Worm (Caenorhabditis elegans) whole organism, L1 larva: ENCODE results near the gene R05D3.12.

ENCODE experiments used
- C16A3.4 ChIP-seq: fragments of 150-350 bp; optimal IDR thresholded peaks from 2 replicates; lab custom pipeline; 2014; ENCODE audit warnings: missing biosample characterization, missing genetic modification characterization
- C34B4.2 ChIP-seq: sonication (generic microtip); optimal IDR thresholded peaks from 2 replicates; lab custom pipeline; 2017; ENCODE audit warnings: mild to moderate bottlenecking, missing genetic modification characterization, missing compliant biosample characterization
- Y116A8C.19 ChIP-seq: sonication (generic microtip); optimal IDR thresholded peaks from 2 replicates; lab custom pipeline; 2016; ENCODE audit warnings: missing compliant biosample characterization, missing genetic modification characterization, borderline replicate concordance
- alr-1 ChIP-seq: fragments of 200-800 bp; sonication (Bioruptor generic); optimal IDR thresholded peaks from 2 replicates; lab custom pipeline; 2018; ENCODE audit warnings: borderline replicate concordance, mild to moderate bottlenecking, missing genetic modification characterization, missing compliant biosample characterization
- aly-2 ChIP-seq: fragments of 150-350 bp; optimal IDR thresholded peaks from 2 replicates; lab custom pipeline; 2014; ENCODE audit warnings: missing biosample characterization, missing genetic modification characterization
- ama-1 ChIP-seq: fragments of 150-350 bp; optimal IDR thresholded peaks from 2 replicates; lab custom pipeline; 2014
- ceh-63 ChIP-seq: fragments of 200-800 bp; sonication (Bioruptor generic); optimal IDR thresholded peaks from 2 replicates; lab custom pipeline; 2018; ENCODE audit warnings: mild to moderate bottlenecking, missing genetic modification characterization, missing compliant biosample characterization
- ceh-8 ChIP-seq: fragments of 200-800 bp; sonication (Bioruptor generic); optimal IDR thresholded peaks from 2 replicates; lab custom pipeline; 2018; ENCODE audit warnings: mild to moderate bottlenecking, missing genetic modification characterization, moderate library complexity, missing compliant biosample characterization
- ceh-82 ChIP-seq, 3 experiments: fragments of 150-350 bp in 1 of 3; sonication (generic microtip) in 2 of 3; optimal IDR thresholded peaks; 2 replicates each; lab custom pipeline; 2014 to 2017; ENCODE audit warnings: missing biosample characterization in 3 of 3, missing genetic modification characterization in 3 of 3
- ceh-90 ChIP-seq: sonication (generic microtip); optimal IDR thresholded peaks from 2 replicates; lab custom pipeline; 2016; ENCODE audit warnings: missing genetic modification characterization, missing compliant biosample characterization
- ces-1 ChIP-seq: fragments of 150-350 bp; optimal IDR thresholded peaks from 2 replicates; lab custom pipeline; 2014; ENCODE audit warnings: missing biosample characterization, missing genetic modification reagents, missing genetic modification characterization
- efl-1 ChIP-seq, 4 experiments: fragments of 150-350 bp; optimal IDR thresholded peaks in 3 of 4; peaks in 1 of 4; 1 replicate in 1 of 4; 2 replicates in 3 of 4; lab custom pipeline; 2014; ENCODE audit warnings: missing biosample characterization in 2 of 4, missing genetic modification characterization in 2 of 4, missing genetic modification reagents in 2 of 4
- egl-27 ChIP-seq, 2 experiments: fragments of 150-350 bp in 1 of 2; sonication (generic microtip); optimal IDR thresholded peaks; 3 replicates each; lab custom pipeline; 2017 to 2018; ENCODE audit warnings: missing biosample characterization in 2 of 2, missing genetic modification characterization in 2 of 2, missing genetic modification reagents in 2 of 2
- elt-2 ChIP-seq: sonication (generic microtip); optimal IDR thresholded peaks from 2 replicates; lab custom pipeline; 2016; ENCODE audit warnings: missing genetic modification characterization, mild to moderate bottlenecking, inconsistent platforms, missing compliant biosample characterization, missing genetic modification reagents
- elt-3 ChIP-seq, 6 experiments: fragments of 150-350 bp in 1 of 6; sonication (generic microtip); optimal IDR thresholded peaks; 2 replicates each; lab custom pipeline; 2017 to 2018; ENCODE audit warnings: missing biosample characterization in 6 of 6, missing genetic modification characterization in 6 of 6, inconsistent platforms in 1 of 6
- ets-5 ChIP-seq: fragments of 200-800 bp; sonication (Bioruptor generic); IDR thresholded peaks from 2 replicates; pipeline ENCODE4 v1.3.6; 2022; ENCODE audit warnings: missing genetic modification characterization, missing compliant biosample characterization
- fkh-10 ChIP-seq: sonication (generic microtip); optimal IDR thresholded peaks from 2 replicates; lab custom pipeline; 2017; ENCODE audit warnings: missing biosample characterization, missing genetic modification reagents, missing genetic modification characterization
- fos-1 ChIP-seq: fragments of 150-350 bp; optimal IDR thresholded peaks from 2 replicates; lab custom pipeline; 2014; ENCODE audit warnings: missing biosample characterization, missing genetic modification characterization
- hlh-17 ChIP-seq: fragments of 200-800 bp; sonication (Bioruptor generic); optimal IDR thresholded peaks from 2 replicates; lab custom pipeline; 2018; ENCODE audit warnings: missing genetic modification characterization, mild to moderate bottlenecking, missing compliant biosample characterization, moderate library complexity, borderline replicate concordance
- hlh-4 ChIP-seq: sonication (generic microtip); optimal IDR thresholded peaks from 2 replicates; lab custom pipeline; 2016; ENCODE audit warnings: mild to moderate bottlenecking, missing genetic modification characterization, missing compliant biosample characterization
- irx-1 ChIP-seq: sonication (generic microtip); optimal IDR thresholded peaks from 2 replicates; lab custom pipeline; 2016; ENCODE audit warnings: missing genetic modification characterization, missing compliant biosample characterization
- isw-1 ChIP-seq: fragments of 200-800 bp; sonication (Bioruptor generic); IDR thresholded peaks from 2 replicates; pipeline ENCODE4 v1.3.6; 2022; ENCODE audit warnings: missing genetic modification characterization, missing compliant biosample characterization
- jun-1 ChIP-seq: fragments of 150-350 bp; optimal IDR thresholded peaks from 2 replicates; lab custom pipeline; 2014; ENCODE audit warnings: missing biosample characterization, missing genetic modification reagents, missing genetic modification characterization
- lin-13 ChIP-seq: fragments of 150-350 bp; optimal IDR thresholded peaks from 2 replicates; lab custom pipeline; 2014; ENCODE audit warnings: missing biosample characterization, missing genetic modification reagents, missing genetic modification characterization
- lin-14 ChIP-seq: fragments of 200-800 bp; sonication (Bioruptor generic); optimal IDR thresholded peaks from 2 replicates; lab custom pipeline; 2018; ENCODE audit warnings: mild to moderate bottlenecking, missing genetic modification characterization, moderate library complexity, missing compliant biosample characterization
- lin-35 ChIP-seq, 2 experiments: fragments of 150-350 bp; optimal IDR thresholded peaks; 2 replicates each; lab custom pipeline; 2014; ENCODE audit warnings: missing biosample characterization in 2 of 2, missing genetic modification characterization in 2 of 2, missing genetic modification reagents in 2 of 2
- lin-39 ChIP-seq: fragments of 150-350 bp; optimal IDR thresholded peaks from 2 replicates; lab custom pipeline; 2014; ENCODE audit warnings: missing biosample characterization, missing genetic modification reagents, missing genetic modification characterization
- lir-3 ChIP-seq: sonication (generic microtip); optimal IDR thresholded peaks from 2 replicates; lab custom pipeline; 2016; ENCODE audit warnings: mild to moderate bottlenecking, missing genetic modification characterization, moderate library complexity, missing compliant biosample characterization; ENCODE audit not compliant: poor library complexity
- lsy-2 ChIP-seq, 2 experiments: fragments of 150-350 bp; optimal IDR thresholded peaks; 2 replicates each; lab custom pipeline; 2014; ENCODE audit warnings: missing biosample characterization in 2 of 2, missing genetic modification characterization in 2 of 2
- nhr-12 ChIP-seq: sonication (generic microtip); optimal IDR thresholded peaks from 2 replicates; lab custom pipeline; 2017; ENCODE audit warnings: missing biosample characterization, missing genetic modification characterization
- nhr-19 ChIP-seq: fragments of 200-800 bp; sonication (Bioruptor generic); conservative IDR thresholded peaks from 2 replicates; pipeline ENCODE4 v1.3.6; 2022; ENCODE audit warnings: missing genetic modification characterization, missing compliant biosample characterization
- nhr-237 ChIP-seq: fragments of 150-350 bp; optimal IDR thresholded peaks from 2 replicates; lab custom pipeline; 2014; ENCODE audit warnings: missing biosample characterization, missing genetic modification characterization
- nhr-28 ChIP-seq: fragments of 150-350 bp; optimal IDR thresholded peaks from 2 replicates; lab custom pipeline; 2014; ENCODE audit warnings: missing biosample characterization, missing genetic modification characterization
- nhr-47 ChIP-seq: sonication (generic microtip); optimal IDR thresholded peaks from 2 replicates; lab custom pipeline; 2016; ENCODE audit warnings: mild to moderate bottlenecking, missing genetic modification characterization, moderate library complexity, missing compliant biosample characterization
- nhr-77 ChIP-seq: fragments of 150-350 bp; optimal IDR thresholded peaks from 2 replicates; lab custom pipeline; 2014; ENCODE audit warnings: missing biosample characterization, missing genetic modification characterization
- nhr-85 ChIP-seq: sonication (generic microtip); peaks from one replicate; lab custom pipeline; 2016; ENCODE audit warnings: missing genetic modification characterization, inconsistent platforms, missing compliant biosample characterization
- nhr-90 ChIP-seq: sonication (generic microtip); optimal IDR thresholded peaks from 2 replicates; lab custom pipeline; 2016; ENCODE audit warnings: mild to moderate bottlenecking, missing genetic modification characterization, missing compliant biosample characterization; ENCODE audit not compliant: poor library complexity
- pag-3 ChIP-seq: sonication (generic microtip); optimal IDR thresholded peaks from 2 replicates; lab custom pipeline; 2017; ENCODE audit warnings: missing genetic modification characterization, mild to moderate bottlenecking, missing compliant biosample characterization, antibody characterized with exemption, borderline replicate concordance; ENCODE audit not compliant: insufficient read depth
- pax-3 ChIP-seq: fragments of 200-800 bp; sonication (Bioruptor generic); optimal IDR thresholded peaks from 2 replicates; lab custom pipeline; 2018; ENCODE audit warnings: mild to moderate bottlenecking, missing genetic modification characterization, moderate library complexity, missing compliant biosample characterization
- pqm-1 ChIP-seq: sonication (generic microtip); optimal IDR thresholded peaks from 3 replicates; lab custom pipeline; 2017; ENCODE audit warnings: missing biosample characterization, missing genetic modification characterization
- rnt-1 ChIP-seq: sonication (generic microtip); optimal IDR thresholded peaks from 2 replicates; lab custom pipeline; 2016; ENCODE audit warnings: mild to moderate bottlenecking, missing genetic modification characterization, moderate library complexity, missing compliant biosample characterization
- snpc-4 ChIP-seq: fragments of 150-350 bp; optimal IDR thresholded peaks from 2 replicates; lab custom pipeline; 2014; ENCODE audit warnings: missing biosample characterization, missing genetic modification characterization
- sox-4 ChIP-seq: sonication (generic microtip); optimal IDR thresholded peaks from 2 replicates; lab custom pipeline; 2016; ENCODE audit warnings: missing genetic modification characterization, missing compliant biosample characterization
- sptf-1 ChIP-seq: fragments of 150-350 bp; optimal IDR thresholded peaks from 2 replicates; lab custom pipeline; 2014; ENCODE audit warnings: missing biosample characterization, missing genetic modification characterization
- sup-37 ChIP-seq: fragments of 200-800 bp; sonication (Bioruptor generic); optimal IDR thresholded peaks from 2 replicates; lab custom pipeline; 2018; ENCODE audit warnings: mild to moderate bottlenecking, missing genetic modification characterization, missing compliant biosample characterization
- unc-130 ChIP-seq: fragments of 150-350 bp; optimal IDR thresholded peaks from 2 replicates; lab custom pipeline; 2017; ENCODE audit warnings: missing biosample characterization, missing genetic modification characterization, inconsistent platforms
- unc-30 ChIP-seq: sonication (generic microtip); optimal IDR thresholded peaks from 2 replicates; lab custom pipeline; 2017; ENCODE audit warnings: missing biosample characterization, missing genetic modification characterization
- unc-86 ChIP-seq: sonication (generic microtip); optimal IDR thresholded peaks from 2 replicates; lab custom pipeline; 2016; ENCODE audit warnings: missing genetic modification characterization, missing compliant biosample characterization
- unc-98 ChIP-seq: fragments of 200-800 bp; sonication (Bioruptor generic); IDR thresholded peaks from 2 replicates; pipeline ENCODE4 v1.3.6; 2022; ENCODE audit warnings: missing genetic modification characterization, missing compliant biosample characterization
- xbp-1 ChIP-seq: sonication (generic microtip); optimal IDR thresholded peaks from 2 replicates; lab custom pipeline; 2016; ENCODE audit warnings: missing genetic modification characterization, missing compliant biosample characterization
- ztf-11 ChIP-seq, 2 experiments: sonication (generic microtip); optimal IDR thresholded peaks; 2 replicates each; lab custom pipeline; 2016 to 2017; ENCODE audit warnings: missing genetic modification characterization in 2 of 2, missing biosample characterization in 1 of 2, missing compliant biosample characterization in 1 of 2
- ztf-4 ChIP-seq: fragments of 150-350 bp; optimal IDR thresholded peaks from 2 replicates; lab custom pipeline; 2014; ENCODE audit warnings: missing biosample characterization, missing genetic modification characterization

R05D3.12 gene

DNA sequence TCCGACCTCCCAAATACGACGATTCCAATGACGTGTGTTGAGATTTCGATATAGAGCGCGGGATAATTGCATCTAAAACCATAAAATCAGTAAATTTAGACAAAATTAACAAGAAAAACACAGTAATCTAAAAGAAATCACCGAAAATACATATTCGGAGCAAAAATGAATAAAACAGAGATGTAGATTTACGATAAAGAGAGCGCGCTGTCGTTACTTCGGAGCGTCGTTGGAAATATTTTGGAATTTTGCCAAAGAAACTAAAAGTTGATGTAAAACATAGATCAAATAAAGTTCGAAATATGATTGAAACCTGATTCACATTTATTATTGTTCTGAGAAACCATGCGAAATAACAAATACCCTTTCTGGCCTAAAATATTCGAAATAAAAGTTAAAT lies 51.4 kb downstream of the R05D3.12 start, which contains the start of gene ZK1236.5 (continued):
- TF ChIP-seq alr-1 (tag; lab: Kevin White, UChicago) = no peak
- peak in 1 of 3 experiments; percentile 26 for TF ChIP-seq ceh-82 (tag; optimal IDR thresholded peaks at IDR 0.05; lab: Kevin White, UChicago)
- 0 out of 2 replicates have a peak, but pooled peaks have one; percentile 13 for TF ChIP-seq isw-1 (GFP tag; lab: Robert Waterston, UW)
- peak; percentile 43 to 67 for TF ChIP-seq lin-35 (GFP tag; optimal IDR thresholded peaks at IDR 0.05; lab: Kevin White, UChicago)
- no peak for TF ChIP-seq nhr-28 (tag; lab: Kevin White, UChicago)
- TF ChIP-seq ces-1 (GFP tag; lab: Kevin White, UChicago) = no peak
- no peak for TF ChIP-seq elt-2 (tag; lab: Kevin White, UChicago)
- no peak for TF ChIP-seq pax-3 (tag; lab: Kevin White, UChicago)
- TF ChIP-seq Y116A8C.19 (tag; lab: Kevin White, UChicago) = no peak
- no peak for TF ChIP-seq C34B4.2 (tag; lab: Kevin White, UChicago)
- no peak for TF ChIP-seq pag-3 (tag; lab: Kevin White, UChicago)
- no peak for TF ChIP-seq nhr-90 (tag; lab: Kevin White, UChicago)
- TF ChIP-seq nhr-77 (tag; lab: Kevin White, UChicago) = no peak
- TF ChIP-seq aly-2 (tag; lab: Kevin White, UChicago) = peak; percentile 49
- no peak for TF ChIP-seq pqm-1 (tag; lab: Kevin White, UChicago)
- TF ChIP-seq sptf-1 (tag; lab: Kevin White, UChicago) = no peak
- TF ChIP-seq ztf-11 (tag; optimal IDR thresholded peaks at IDR 0.05; lab: Kevin White, UChicago) = no peak
- peak; percentile 39 for TF ChIP-seq xbp-1 (tag; lab: Kevin White, UChicago)
- no peak for TF ChIP-seq unc-98
- TF ChIP-seq hlh-17 = no peak
- 0 out of 2 replicates have a peak, but pooled peaks have one; percentile 9 for TF ChIP-seq nhr-19 (GFP tag; lab: Robert Waterston, UW)
- no peak for TF ChIP-seq irx-1 (tag; lab: Kevin White, UChicago)
- no peak for TF ChIP-seq lin-39
- no peak for TF ChIP-seq snpc-4
- no peak for TF ChIP-seq egl-27 (tag; optimal IDR thresholded peaks at IDR 0.05; lab: Kevin White, UChicago)
- peak; percentile 54 to 76 for TF ChIP-seq lsy-2 (tag; optimal IDR thresholded peaks at IDR 0.05; lab: Kevin White, UChicago)
- peak; percentile 50 for TF ChIP-seq nhr-47 (tag; lab: Kevin White, UChicago)
- no peak for TF ChIP-seq nhr-237 (tag; lab: Kevin White, UChicago)
- TF ChIP-seq efl-1 (optimal IDR thresholded peaks at IDR 0.05; lab: Kevin White, UChicago) = peak; percentile 47 to 59
- peak; percentile 48 to 94 for TF ChIP-seq efl-1 (GFP tag; optimal IDR thresholded peaks at IDR 0.05 in 1 of 2; lab: Kevin White, UChicago)
- TF ChIP-seq nhr-12 (tag; lab: Kevin White, UChicago) = no peak
- TF ChIP-seq unc-130 (tag; lab: Kevin White, UChicago) = no peak
- TF ChIP-seq elt-3 (tag; optimal IDR thresholded peaks at IDR 0.05; lab: Kevin White, UChicago) = no peak
- TF ChIP-seq ets-5 (GFP tag; lab: Robert Waterston, UW) = no peak
- TF ChIP-seq lin-13 (GFP tag; lab: Kevin White, UChicago) = no peak
- TF ChIP-seq ama-1 (lab: Kevin White, UChicago) = no peak
- no peak for TF ChIP-seq ceh-8 (GFP tag; lab: Kevin White, UChicago)
- TF ChIP-seq C16A3.4 (tag; lab: Kevin White, UChicago) = peak; percentile 1
- TF ChIP-seq ceh-90 = no peak
- no peak for TF ChIP-seq sox-4 (tag; lab: Kevin White, UChicago)
- TF ChIP-seq ztf-4 (tag; lab: Kevin White, UChicago) = no peak
- TF ChIP-seq lin-14 (GFP tag; lab: Kevin White, UChicago) = no peak
- TF ChIP-seq hlh-4 = no peak
- TF ChIP-seq unc-30 (tag; lab: Kevin White, UChicago) = no peak
- TF ChIP-seq rnt-1 = peak; percentile 12
- TF ChIP-seq sup-37 (GFP tag; lab: Kevin White, UChicago) = no peak
- TF ChIP-seq fos-1 (tag; lab: Kevin White, UChicago) = no peak
- TF ChIP-seq lir-3 (tag; lab: Kevin White, UChicago) = no peak
- TF ChIP-seq ceh-63 = no peak
- TF ChIP-seq fkh-10 (GFP tag; lab: Kevin White, UChicago) = no peak
- TF ChIP-seq jun-1 (tag; lab: Kevin White, UChicago) = no peak
- peak; percentile 39 for TF ChIP-seq nhr-85 (tag; lab: Kevin White, UChicago)
- TF ChIP-seq unc-86 (tag; lab: Kevin White, UChicago) = no peak
